Worm (Caenorhabditis elegans) whole organism, early embryonic: Measurements from ENCODE around the gene C12D5.10.

Experiments used
- ceh-13 ChIP-seq: fragments of 200-800 bp; sonication (Bioruptor generic); optimal IDR thresholded peaks from 2 replicates; lab custom pipeline; 2018; ENCODE audit warnings: mild to moderate bottlenecking, missing genetic modification characterization, missing compliant biosample characterization
- ceh-36 ChIP-seq: sonication (generic microtip); optimal IDR thresholded peaks from 2 replicates; lab custom pipeline; 2016; ENCODE audit warnings: missing genetic modification characterization, inconsistent platforms, missing compliant biosample characterization
- sea-1 ChIP-seq: fragments of 200-800 bp; sonication (Bioruptor generic); conservative IDR thresholded peaks from 2 replicates; pipeline ENCODE4 v1.3.6; 2022; ENCODE audit warnings: missing genetic modification characterization, missing compliant biosample characterization
- tbx-37 ChIP-seq: fragments of 200-800 bp; sonication (Bioruptor generic); conservative IDR thresholded peaks from 2 replicates; pipeline ENCODE4 v1.3.6; 2022; ENCODE audit warnings: missing genetic modification reagents, missing genetic modification characterization, missing compliant biosample characterization
- tra-4 ChIP-seq: sonication (generic microtip); optimal IDR thresholded peaks from 2 replicates; lab custom pipeline; 2017; ENCODE audit warnings: missing genetic modification characterization, missing compliant biosample characterization

ce11 chrV:7728003-7728678 lies 34.8 kb upstream of the C12D5.10 start:
- TF ChIP-seq tbx-37 (GFP tag; lab: Robert Waterston, UW) (no peak), sea-1 (GFP tag; lab: Robert Waterston, UW) (no peak), ceh-36 (tag; lab: Kevin White, UChicago) (no peak), tra-4 (tag; lab: Kevin White, UChicago) (no peak), ceh-13 (GFP tag; lab: Kevin White, UChicago) (no peak)
